Worm (Caenorhabditis elegans) whole organism, young adult: ENCODE data around the gene F28F8.7.

Experiments used
- C06A6.2 ChIP-seq: fragments of 200-800 bp; sonication (Bioruptor generic); conservative IDR thresholded peaks from 2 replicates; pipeline ENCODE4 v1.3.6; 2022; ENCODE audit warnings: missing genetic modification characterization, missing compliant biosample characterization
- D2030.7 ChIP-seq: fragments of 200-800 bp; sonication (Bioruptor generic); IDR thresholded peaks from 2 replicates; pipeline ENCODE4 v1.3.6; 2022; ENCODE audit warnings: missing genetic modification reagents, missing genetic modification characterization, missing compliant biosample characterization
- F33H1.4 ChIP-seq: fragments of 200-800 bp; sonication (Bioruptor generic); IDR thresholded peaks from 2 replicates; pipeline ENCODE4 v1.3.6; 2022; ENCODE audit warnings: missing genetic modification reagents, missing genetic modification characterization, missing compliant biosample characterization
- F37B4.10 ChIP-seq: fragments of 200-800 bp; sonication (Bioruptor generic); IDR thresholded peaks from 2 replicates; pipeline ENCODE4 v1.3.6; 2022; ENCODE audit warnings: missing genetic modification characterization, missing compliant biosample characterization
- F57C9.4 ChIP-seq: sonication (generic microtip); optimal IDR thresholded peaks from 2 replicates; lab custom pipeline; 2017; ENCODE audit warnings: mild to moderate bottlenecking, missing genetic modification characterization, missing compliant biosample characterization
- K11D2.4 ChIP-seq: fragments of 200-800 bp; sonication (Bioruptor generic); IDR thresholded peaks from 2 replicates; pipeline ENCODE4 v1.3.6; 2022; ENCODE audit warnings: missing genetic modification reagents, missing genetic modification characterization, missing compliant biosample characterization
- Y67H2A.10 ChIP-seq: fragments of 200-800 bp; sonication (Bioruptor generic); conservative IDR thresholded peaks from 2 replicates; pipeline ENCODE4 v1.3.6; 2022; ENCODE audit warnings: missing genetic modification reagents, missing genetic modification characterization, missing compliant biosample characterization
- ZK185.1 ChIP-seq: sonication (generic microtip); optimal IDR thresholded peaks from 2 replicates; lab custom pipeline; 2016; ENCODE audit warnings: mild to moderate bottlenecking, missing genetic modification characterization, missing compliant biosample characterization; ENCODE audit not compliant: poor library complexity, severe bottlenecking
- aptf-3 ChIP-seq: fragments of 200-800 bp; sonication (Bioruptor generic); IDR thresholded peaks from 2 replicates; pipeline ENCODE4 v1.3.6; 2022; ENCODE audit warnings: missing genetic modification characterization, missing compliant biosample characterization
- athp-1 ChIP-seq: sonication (generic microtip); optimal IDR thresholded peaks from 2 replicates; lab custom pipeline; 2017; ENCODE audit warnings: mild to moderate bottlenecking, missing genetic modification characterization, missing compliant biosample characterization
- attf-5 ChIP-seq: fragments of 200-800 bp; sonication (Bioruptor generic); optimal IDR thresholded peaks from 2 replicates; lab custom pipeline; 2018; ENCODE audit warnings: mild to moderate bottlenecking, missing genetic modification characterization, missing compliant biosample characterization
- bed-1 ChIP-seq: fragments of 200-800 bp; sonication (Bioruptor generic); IDR thresholded peaks from 2 replicates; pipeline ENCODE4 v1.3.6; 2022; ENCODE audit warnings: missing genetic modification reagents, missing genetic modification characterization, missing compliant biosample characterization
- cebp-2 ChIP-seq: fragments of 200-800 bp; sonication (Bioruptor generic); IDR thresholded peaks from 2 replicates; pipeline ENCODE4 v1.3.6; 2022; ENCODE audit warnings: missing genetic modification characterization, missing compliant biosample characterization
- ceh-27 ChIP-seq: fragments of 200-800 bp; sonication (Bioruptor generic); optimal IDR thresholded peaks from 2 replicates; lab custom pipeline; 2018; ENCODE audit warnings: mild to moderate bottlenecking, missing genetic modification characterization, moderate library complexity, missing compliant biosample characterization
- ceh-40 ChIP-seq: fragments of 200-800 bp; sonication (Bioruptor generic); IDR thresholded peaks from 2 replicates; pipeline ENCODE4 v1.3.6; 2022; ENCODE audit warnings: missing genetic modification characterization, missing compliant biosample characterization
- ceh-79 ChIP-seq: sonication (generic microtip); optimal IDR thresholded peaks from 2 replicates; lab custom pipeline; 2017; ENCODE audit warnings: mild to moderate bottlenecking, missing genetic modification characterization, missing compliant biosample characterization
- chd-7 ChIP-seq: sonication (generic microtip); optimal IDR thresholded peaks from 2 replicates; lab custom pipeline; 2016; ENCODE audit warnings: mild to moderate bottlenecking, missing genetic modification characterization, moderate library complexity, missing compliant biosample characterization
- die-1 ChIP-seq: sonication (generic microtip); optimal IDR thresholded peaks from 2 replicates; lab custom pipeline; 2016; ENCODE audit warnings: missing genotype, mild to moderate bottlenecking, missing genetic modification characterization, missing compliant biosample characterization
- dox-1 ChIP-seq: fragments of 200-800 bp; sonication (Bioruptor generic); IDR thresholded peaks from 2 replicates; pipeline ENCODE4 v1.3.6; 2022; ENCODE audit warnings: missing genetic modification reagents, missing genetic modification characterization, missing compliant biosample characterization
- dpl-1 ChIP-seq: fragments of 150-350 bp; optimal IDR thresholded peaks from 2 replicates; lab custom pipeline; 2014; ENCODE audit warnings: missing biosample characterization, missing genetic modification reagents, missing genetic modification characterization
- egl-18 ChIP-seq: fragments of 200-800 bp; sonication (Bioruptor generic); IDR thresholded peaks from 2 replicates; pipeline ENCODE4 v1.3.6; 2022; ENCODE audit warnings: missing genetic modification reagents, missing genetic modification characterization, missing compliant biosample characterization
- egl-44 ChIP-seq: fragments of 200-800 bp; sonication (Bioruptor generic); IDR thresholded peaks from 2 replicates; pipeline ENCODE4 v1.3.6; 2022; ENCODE audit warnings: missing genetic modification reagents, missing genetic modification characterization, missing compliant biosample characterization
- him-1 ChIP-seq: sonication (generic microtip); optimal IDR thresholded peaks from 2 replicates; lab custom pipeline; 2016; ENCODE audit warnings: missing genotype, missing genetic modification reagents, missing genetic modification characterization, missing compliant biosample characterization
- let-526 ChIP-seq: fragments of 200-800 bp; sonication (Bioruptor generic); IDR thresholded peaks from 2 replicates; pipeline ENCODE4 v1.3.6; 2022; ENCODE audit warnings: missing genetic modification reagents, missing genetic modification characterization, missing compliant biosample characterization
- lin-26 ChIP-seq: fragments of 200-800 bp; sonication (Bioruptor generic); IDR thresholded peaks from 2 replicates; pipeline ENCODE4 v1.3.6; 2022; ENCODE audit warnings: missing genetic modification reagents, missing genetic modification characterization, missing compliant biosample characterization
- lin-35 ChIP-seq, 3 experiments: fragments of 150-350 bp in 2 of 3; sonication (generic microtip) in 1 of 3; optimal IDR thresholded peaks; 2 replicates each; lab custom pipeline; 2014 to 2018; ENCODE audit warnings: missing biosample characterization in 3 of 3, missing genetic modification characterization in 3 of 3, missing genetic modification reagents in 3 of 3
- lin-40 ChIP-seq: sonication (generic microtip); optimal IDR thresholded peaks from 2 replicates; lab custom pipeline; 2016; ENCODE audit warnings: missing genetic modification characterization, mild to moderate bottlenecking, missing compliant biosample characterization, missing genotype, missing genetic modification reagents
- lin-54 ChIP-seq: fragments of 200-800 bp; sonication (Bioruptor generic); optimal IDR thresholded peaks from 2 replicates; lab custom pipeline; 2018; ENCODE audit warnings: mild to moderate bottlenecking, missing genetic modification characterization, missing compliant biosample characterization
- madf-3 ChIP-seq: fragments of 200-800 bp; sonication (Bioruptor generic); IDR thresholded peaks from 2 replicates; pipeline ENCODE4 v1.3.6; 2022; ENCODE audit warnings: missing genetic modification reagents, missing genetic modification characterization, missing compliant biosample characterization
- madf-8 ChIP-seq: fragments of 200-800 bp; sonication (Bioruptor generic); conservative IDR thresholded peaks from 2 replicates; pipeline ENCODE4 v1.3.6; 2022; ENCODE audit warnings: missing genetic modification reagents, missing genetic modification characterization, missing compliant biosample characterization
- mxl-1 ChIP-seq: sonication (generic microtip); optimal IDR thresholded peaks from 2 replicates; lab custom pipeline; 2016; ENCODE audit warnings: missing genetic modification characterization, missing compliant biosample characterization
- nfyb-1 ChIP-seq: fragments of 200-800 bp; sonication (Bioruptor generic); IDR thresholded peaks from 2 replicates; pipeline ENCODE4 v1.3.6; 2022; ENCODE audit warnings: missing genetic modification reagents, missing genetic modification characterization, missing compliant biosample characterization
- nhr-179 ChIP-seq: sonication (generic microtip); optimal IDR thresholded peaks from 2 replicates; lab custom pipeline; 2016; ENCODE audit warnings: mild to moderate bottlenecking, missing genetic modification characterization, missing compliant biosample characterization
- nhr-80 ChIP-seq: sonication (generic microtip); optimal IDR thresholded peaks from 2 replicates; lab custom pipeline; 2016; ENCODE audit warnings: missing genetic modification characterization, missing compliant biosample characterization
- pha-4 ChIP-seq: fragments of 150-350 bp; sonication (generic microtip); optimal IDR thresholded peaks from 2 replicates; lab custom pipeline; 2014; ENCODE audit warnings: missing biosample characterization, missing genetic modification reagents, missing genetic modification characterization
- repo-1 ChIP-seq: sonication (generic microtip); optimal IDR thresholded peaks from 2 replicates; lab custom pipeline; 2017; ENCODE audit warnings: mild to moderate bottlenecking, missing genetic modification characterization, missing compliant biosample characterization
- snpc-4 ChIP-seq, 5 experiments: fragments of 150-350 bp in 1 of 5; sonication (generic microtip) in 4 of 5; optimal IDR thresholded peaks; 2 replicates each; lab custom pipeline; 2014 to 2018; ENCODE audit warnings: missing genetic modification characterization in 5 of 5, missing biosample characterization in 3 of 5, antibody characterized with exemption in 2 of 5, mild to moderate bottlenecking in 2 of 5, missing compliant biosample characterization in 2 of 5, missing genotype in 2 of 5, moderate library complexity in 2 of 5, missing genetic modification reagents in 1 of 5
- somi-1 ChIP-seq: fragments of 200-800 bp; sonication (Bioruptor generic); optimal IDR thresholded peaks from 2 replicates; lab custom pipeline; 2018; ENCODE audit warnings: mild to moderate bottlenecking, missing genetic modification characterization, missing compliant biosample characterization
- tbp1 ChIP-seq: fragments of 200-800 bp; sonication (Bioruptor generic); optimal IDR thresholded peaks from 2 replicates; lab custom pipeline; 2018; ENCODE audit warnings: mild to moderate bottlenecking, missing genetic modification characterization, missing compliant biosample characterization
- unc-130 ChIP-seq: sonication (generic microtip); optimal IDR thresholded peaks from 2 replicates; lab custom pipeline; 2016; ENCODE audit warnings: missing genetic modification reagents, missing genetic modification characterization, missing compliant biosample characterization
- unc-62 ChIP-seq: fragments of 150-350 bp; optimal IDR thresholded peaks from 2 replicates; lab custom pipeline; 2014; ENCODE audit warnings: missing biosample characterization, missing genetic modification reagents, missing genetic modification characterization
- zfh-2 ChIP-seq: fragments of 200-800 bp; sonication (Bioruptor generic); conservative IDR thresholded peaks from 2 replicates; pipeline ENCODE4 v1.3.6; 2022; ENCODE audit warnings: missing genetic modification reagents, missing genetic modification characterization, missing compliant biosample characterization
- ztf-18 ChIP-seq: sonication (generic microtip); optimal IDR thresholded peaks from 2 replicates; lab custom pipeline; 2016; ENCODE audit warnings: missing genotype, mild to moderate bottlenecking, missing genetic modification characterization, missing compliant biosample characterization
- ztf-26 ChIP-seq: sonication (generic microtip); optimal IDR thresholded peaks from 2 replicates; lab custom pipeline; 2017; ENCODE audit warnings: missing genetic modification characterization, missing compliant biosample characterization
- ztf-3 ChIP-seq: fragments of 200-800 bp; sonication (Bioruptor generic); optimal IDR thresholded peaks from 2 replicates; lab custom pipeline; 2018; ENCODE audit warnings: mild to moderate bottlenecking, missing genetic modification characterization, missing compliant biosample characterization
- ztf-6 ChIP-seq: fragments of 200-800 bp; sonication (Bioruptor generic); IDR thresholded peaks from 2 replicates; pipeline ENCODE4 v1.3.6; 2022; ENCODE audit warnings: missing genetic modification reagents, missing genetic modification characterization, missing compliant biosample characterization

F28F8.7 gene

ce11 chrV:15566511-15567178, 23.8 kb downstream of the F28F8.7 start (continued):
- TF ChIP-seq K11D2.4 (GFP tag; lab: Robert Waterston, UW) (peak; percentile 61; the same call in 1 of the 2 replicates), Y67H2A.10 (GFP tag; lab: Robert Waterston, UW) (no peak), F37B4.10 (GFP tag; lab: Robert Waterston, UW) (no peak), nhr-179 (tag; lab: Kevin White, UChicago) (no peak), madf-3 (GFP tag; lab: Robert Waterston, UW) (no peak), unc-62 (GFP tag; lab: Kevin White, UChicago) (no peak), ztf-18 (tag; lab: Kevin White, UChicago) (no peak), athp-1 (tag; lab: Kevin White, UChicago) (no peak), unc-130 (GFP tag; lab: Kevin White, UChicago) (no peak), F33H1.4 (GFP tag; lab: Robert Waterston, UW) (no peak), nhr-80 (tag; lab: Kevin White, UChicago) (peak; percentile 47), nfyb-1 (GFP tag; lab: Robert Waterston, UW) (0 out of 2 replicates have a peak, but pooled peaks have one; percentile 15), F57C9.4 (tag; lab: Kevin White, UChicago) (no peak), bed-1 (GFP tag; lab: Robert Waterston, UW) (no peak), ceh-27 (GFP tag; lab: Kevin White, UChicago) (peak; percentile 37), let-526 (GFP tag; lab: Robert Waterston, UW) (0 out of 2 replicates have a peak, but pooled peaks have one; percentile 55), ztf-6 (GFP tag; lab: Robert Waterston, UW) (0 out of 2 replicates have a peak, but pooled peaks have one; percentile 16), zfh-2 (peak; percentile 64; the same call in 1 of the 2 replicates), ceh-40 (GFP tag; lab: Robert Waterston, UW) (no peak), repo-1 (tag; lab: Kevin White, UChicago) (no peak), attf-5 (GFP tag; lab: Kevin White, UChicago) (peak; percentile 45), mxl-1 (no peak), somi-1 (GFP tag; lab: Kevin White, UChicago) (peak; percentile 77), ztf-3 (no peak), die-1 (tag; lab: Kevin White, UChicago) (peak; percentile 34), madf-8 (GFP tag; lab: Robert Waterston, UW) (no peak), cebp-2 (GFP tag; lab: Robert Waterston, UW) (no peak), ceh-79 (no peak), D2030.7 (GFP tag; lab: Robert Waterston, UW) (no peak), chd-7 (tag; lab: Kevin White, UChicago) (peak; percentile 55), dox-1 (GFP tag; lab: Robert Waterston, UW) (no peak; the same call in 1 of the 2 replicates), aptf-3 (GFP tag; lab: Robert Waterston, UW) (no peak), lin-40 (peak; percentile 66), egl-44 (GFP tag; lab: Robert Waterston, UW) (peak; percentile 52; the same call in 1 of the 2 replicates), ZK185.1 (tag; lab: Kevin White, UChicago) (peak; percentile 52), lin-26 (0 out of 2 replicates have a peak, but pooled peaks have one; percentile 50)

DNA sequence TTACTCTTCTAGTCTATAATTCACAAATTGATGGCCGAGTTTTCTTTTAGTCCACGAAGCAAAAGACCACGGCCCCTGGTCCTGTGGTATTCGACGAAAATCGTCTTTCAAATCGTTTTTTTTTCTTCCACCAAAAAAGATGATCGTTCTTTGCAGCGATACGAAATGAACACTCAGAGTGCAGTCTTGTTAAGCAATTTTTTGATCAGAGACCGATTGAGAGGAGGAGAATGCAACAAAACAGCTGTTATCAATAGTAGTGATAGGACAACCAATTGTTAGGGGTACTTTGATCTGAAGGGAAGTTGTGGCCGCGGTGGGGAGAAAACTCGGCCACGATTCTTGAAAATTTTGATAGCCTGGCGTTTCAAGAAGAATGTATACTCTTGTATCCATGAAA, 26.4 kb downstream of the F28F8.7 start:
- peak; percentile 11 for TF ChIP-seq lin-54 (GFP tag; lab: Kevin White, UChicago)
- 0 out of 2 replicates have a peak, but pooled peaks have one; percentile 24 for TF ChIP-seq C06A6.2 (GFP tag; lab: Robert Waterston, UW)
- peak; percentile 4 for TF ChIP-seq lin-40
- no peak for TF ChIP-seq lin-35 (GFP tag; optimal IDR thresholded peaks at IDR 0.05; lab: Kevin White, UChicago)
- TF ChIP-seq tbp1 (GFP tag; lab: Kevin White, UChicago) = peak; percentile 22
- no peak for TF ChIP-seq dpl-1 (GFP tag; lab: Kevin White, UChicago)
- no peak for TF ChIP-seq him-1 (tag; lab: Kevin White, UChicago)
- peak; percentile 12 for TF ChIP-seq chd-7 (tag; lab: Kevin White, UChicago)
- no peak for TF ChIP-seq snpc-4 (GFP tag; optimal IDR thresholded peaks at IDR 0.05; lab: Kevin White, UChicago)
- TF ChIP-seq snpc-4 (tag; optimal IDR thresholded peaks at IDR 0.05; lab: Kevin White, UChicago) = peak in 1 of 4 experiments; percentile 13
- TF ChIP-seq nhr-80 (tag; lab: Kevin White, UChicago) = peak; percentile 61
- no peak for TF ChIP-seq egl-18
- TF ChIP-seq pha-4 (tag; lab: Kevin White, UChicago) = no peak
- TF ChIP-seq mxl-1 = no peak
- TF ChIP-seq ztf-26 (tag; lab: Kevin White, UChicago) = peak; percentile 69
- peak; percentile 37 for TF ChIP-seq somi-1 (GFP tag; lab: Kevin White, UChicago)
